Fruit fly (Drosophila melanogaster): ENCODE results near the gene alphaCOP.

DNA sequence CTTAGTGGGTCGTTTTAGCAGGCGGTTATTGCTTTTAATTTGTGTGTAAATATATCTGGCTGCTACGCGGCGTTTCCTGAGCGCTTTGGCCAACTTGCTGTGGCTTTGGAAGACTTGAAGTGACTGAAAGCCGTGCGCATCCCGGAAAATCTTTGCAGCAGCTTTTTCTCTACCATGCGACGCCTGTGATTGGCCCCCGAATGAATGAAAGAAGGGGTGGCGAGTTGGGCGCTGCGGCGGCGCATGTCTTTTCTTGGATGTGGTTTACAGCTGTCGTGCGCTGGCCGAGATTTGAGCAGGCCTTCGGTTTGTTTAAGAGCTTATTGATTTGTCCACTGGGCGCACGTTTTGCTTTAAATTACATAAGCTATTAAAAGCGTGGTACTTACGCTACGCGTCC, 18.5 kb upstream of the alphaCOP start:
- TF ChIP-seq fd96Ca (GFP tag; IDR thresholded peaks at IDR 0.05): no peak
- TF ChIP-seq EcR (GFP tag; optimal IDR thresholded peaks at IDR 0.05): no peak
- TF ChIP-seq CG4496 (GFP tag; IDR thresholded peaks at IDR 0.05): no peak
- TF ChIP-seq CG12605 (GFP tag; IDR thresholded peaks at IDR 0.05): no peak
- no peak for TF ChIP-seq CG15710 (tag; optimal IDR thresholded peaks at IDR 0.05)
- no peak for TF ChIP-seq CG34367 (tag; optimal IDR thresholded peaks at IDR 0.05)
- TF ChIP-seq rn (GFP tag; IDR thresholded peaks at IDR 0.05): no peak
- no peak for TF ChIP-seq CG17806 (tag; optimal IDR thresholded peaks at IDR 0.05)
- TF ChIP-seq CG8301 (tag; optimal IDR thresholded peaks at IDR 0.05): no peak
- no peak for TF ChIP-seq Snoo (tag; optimal IDR thresholded peaks at IDR 0.05)
- no peak for TF ChIP-seq gl (tag; optimal IDR thresholded peaks at IDR 0.05)
- no peak for TF ChIP-seq Ets98B (GFP tag; IDR thresholded peaks at IDR 0.05)
- no peak for TF ChIP-seq CG32121 (GFP tag; IDR thresholded peaks at IDR 0.05)
